Worm (Caenorhabditis elegans): ENCODE data around the gene rps-21.

The rps-21 gene

DNA sequence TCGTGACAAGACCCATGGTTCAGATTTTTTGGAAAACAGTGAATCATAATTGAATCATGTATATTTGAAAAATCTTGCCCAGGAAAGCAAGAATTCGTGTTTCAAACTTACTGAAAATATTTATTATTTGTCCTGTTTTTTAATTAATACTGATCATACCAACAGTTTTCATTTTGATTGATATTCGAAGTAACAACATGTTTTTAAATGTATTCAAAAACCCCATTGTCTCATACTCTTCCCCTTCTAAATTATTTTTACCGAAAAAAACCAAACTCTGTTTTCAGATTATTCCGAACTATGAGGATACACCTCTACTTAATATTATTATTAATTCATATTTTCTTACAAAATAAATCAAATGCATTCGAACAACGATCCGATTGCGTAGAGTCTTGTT is 26.8 kb upstream of the rps-21 start, which contains the start of gene R151.1:
Gene R151.1, plus strand, starts transcription at position 301 of the 400 bp plus-strand sequence.
- TF ChIP-seq tab-1 (GFP tag; IDR thresholded peaks at IDR 0.05) (no peak), ref-1 (GFP tag; conservative IDR thresholded peaks at IDR 0.05) (no peak), ztf-23 (GFP tag; IDR thresholded peaks at IDR 0.05) (no peak), flt-1 (GFP tag; IDR thresholded peaks at IDR 0.05) (no peak)

DNA sequence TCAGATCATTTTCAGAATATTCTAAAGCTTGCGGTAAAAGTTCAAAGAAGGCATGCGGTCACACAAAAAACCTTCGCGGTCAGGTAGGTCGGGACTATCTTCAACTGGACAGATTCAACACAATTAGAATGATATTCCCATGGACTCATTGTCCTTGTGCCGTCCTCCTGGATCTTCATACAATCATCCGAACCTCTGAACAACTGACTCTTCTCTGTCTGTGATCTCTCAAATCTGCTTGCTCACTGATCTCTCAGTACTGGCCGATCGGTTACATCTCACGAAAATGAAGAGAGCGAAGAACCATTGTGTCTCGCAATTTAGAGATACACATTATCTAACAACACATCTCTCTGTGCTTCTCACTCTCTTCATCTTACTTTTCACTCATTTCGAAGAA is 26.1 kb upstream of the rps-21 start:
- no peak for TF ChIP-seq klf-2 (GFP tag; conservative IDR thresholded peaks at IDR 0.05)
- TF ChIP-seq ztf-23 (GFP tag; IDR thresholded peaks at IDR 0.05) = no peak
- TF ChIP-seq tab-1 (GFP tag; IDR thresholded peaks at IDR 0.05) = no peak
- TF ChIP-seq flt-1 (GFP tag; IDR thresholded peaks at IDR 0.05) = no peak
- no peak for TF ChIP-seq T22C8.4 (GFP tag; IDR thresholded peaks at IDR 0.05)
- no peak for TF ChIP-seq ref-1 (GFP tag; conservative IDR thresholded peaks at IDR 0.05)
- no peak for TF ChIP-seq med-1 (GFP tag; optimal IDR thresholded peaks at IDR 0.05; ENCODE audit: insufficient read depth)
- TF ChIP-seq cog-1 (tag; optimal IDR thresholded peaks at IDR 0.05) = no peak
- TF ChIP-seq ztf-29 (GFP tag; IDR thresholded peaks at IDR 0.05) = no peak

- TF ChIP-seq tab-1 (GFP tag; IDR thresholded peaks at IDR 0.05) (no peak), T22C8.4 (GFP tag; IDR thresholded peaks at IDR 0.05) (no peak), flt-1 (GFP tag; IDR thresholded peaks at IDR 0.05) (no peak), ztf-23 (GFP tag; IDR thresholded peaks at IDR 0.05) (no peak), ztf-29 (GFP tag; IDR thresholded peaks at IDR 0.05) (no peak), klf-2 (GFP tag; conservative IDR thresholded peaks at IDR 0.05) (no peak), ref-1 (GFP tag; conservative IDR thresholded peaks at IDR 0.05) (no peak), cog-1 (tag; optimal IDR thresholded peaks at IDR 0.05) (no peak)
These were observed 22.6 kb upstream of the rps-21 start for ce11 chrIII:7212028-7212427.

- TF ChIP-seq ztf-23 (GFP tag; IDR thresholded peaks at IDR 0.05) (no peak), ztf-29 (GFP tag; IDR thresholded peaks at IDR 0.05) (no peak), T22C8.4 (GFP tag; IDR thresholded peaks at IDR 0.05) (no peak), med-1 (GFP tag; optimal IDR thresholded peaks at IDR 0.05; ENCODE audit: insufficient read depth) (no peak), flt-1 (GFP tag; IDR thresholded peaks at IDR 0.05) (no peak), ref-1 (GFP tag; conservative IDR thresholded peaks at IDR 0.05) (no peak), klf-2 (GFP tag; conservative IDR thresholded peaks at IDR 0.05) (no peak), cog-1 (tag; optimal IDR thresholded peaks at IDR 0.05) (no peak), tab-1 (GFP tag; IDR thresholded peaks at IDR 0.05) (no peak)
These were observed 21.1 kb upstream of the rps-21 start for ce11 chrIII:7210486-7210885.

DNA sequence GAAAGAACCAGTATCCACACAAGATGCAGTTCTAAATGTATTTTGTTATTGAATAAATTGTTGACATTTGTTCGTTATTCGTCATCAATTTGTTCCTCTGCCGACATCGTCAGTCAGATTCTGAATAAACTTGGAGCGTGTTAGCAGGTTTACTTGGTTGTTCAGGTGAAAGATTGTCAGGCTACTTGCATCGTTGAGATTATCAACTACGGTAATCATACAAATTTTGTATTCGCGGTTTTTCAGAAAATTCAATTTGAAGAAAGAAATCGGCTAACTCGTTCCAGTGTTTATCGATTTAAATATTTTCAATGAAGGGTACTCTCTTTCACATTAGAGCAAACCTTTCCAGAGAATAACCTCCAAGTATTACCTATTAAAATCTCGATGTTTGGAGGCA is 20.3 kb upstream of the rps-21 start, which contains the start of gene R151.2:
Gene R151.2, plus strand, starts transcription at position 247 of the 400 bp plus-strand sequence.
- TF ChIP-seq cog-1 (tag; optimal IDR thresholded peaks at IDR 0.05) (no peak), ref-1 (GFP tag; conservative IDR thresholded peaks at IDR 0.05) (no peak), T22C8.4 (GFP tag; IDR thresholded peaks at IDR 0.05) (no peak), med-1 (GFP tag; optimal IDR thresholded peaks at IDR 0.05; ENCODE audit: insufficient read depth) (no peak), tab-1 (GFP tag; IDR thresholded peaks at IDR 0.05) (no peak), klf-2 (GFP tag; conservative IDR thresholded peaks at IDR 0.05) (no peak), flt-1 (GFP tag; IDR thresholded peaks at IDR 0.05) (no peak), ztf-29 (GFP tag; IDR thresholded peaks at IDR 0.05) (no peak), ztf-23 (GFP tag; IDR thresholded peaks at IDR 0.05) (no peak)

DNA sequence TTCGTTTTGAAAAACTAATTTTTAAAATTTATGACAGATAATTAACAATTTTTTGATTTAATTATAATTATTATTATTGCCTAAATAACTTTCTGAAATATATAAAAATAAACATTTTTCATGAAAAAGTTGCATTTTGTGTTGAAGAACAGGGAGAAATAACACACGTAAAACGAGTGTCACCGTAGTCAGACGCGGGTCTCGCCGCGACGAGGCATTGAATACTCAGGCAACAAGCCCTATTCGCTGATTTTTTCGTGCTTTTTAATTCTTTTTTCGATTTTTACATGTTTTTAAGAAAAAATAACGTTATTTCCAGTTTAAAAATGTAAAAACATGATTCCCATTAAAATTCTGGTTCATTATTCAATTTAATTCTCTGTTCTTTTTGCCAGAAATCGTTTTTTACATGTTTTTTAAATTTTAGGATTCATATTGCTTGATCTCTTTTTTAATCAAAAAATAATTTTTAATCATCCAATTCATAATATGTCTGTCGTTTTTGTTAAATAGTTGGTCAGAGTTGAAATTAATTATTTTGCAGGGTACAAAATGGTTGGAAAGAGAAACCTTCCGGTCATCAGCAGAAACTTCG is 18.6 kb upstream of the rps-21 start, which contains the start of gene rpl-6:
Gene rpl-6, plus strand, starts transcription at position 545 of the 595 bp plus-strand sequence.
- 0 out of 2 replicates have a peak, but pooled peaks have one; percentile 13 for TF ChIP-seq flt-1 (GFP tag; IDR thresholded peaks at IDR 0.05)
- no peak for TF ChIP-seq ref-1 (GFP tag; conservative IDR thresholded peaks at IDR 0.05)
- TF ChIP-seq ztf-29 (GFP tag; IDR thresholded peaks at IDR 0.05) = peak; percentile 61; the same call in 1 of the 2 replicates
- no peak for TF ChIP-seq tab-1 (GFP tag; IDR thresholded peaks at IDR 0.05)
- TF ChIP-seq cog-1 (tag; optimal IDR thresholded peaks at IDR 0.05) = peak; percentile 66
- no peak for TF ChIP-seq klf-2 (GFP tag; conservative IDR thresholded peaks at IDR 0.05)
- TF ChIP-seq med-1 (GFP tag; optimal IDR thresholded peaks at IDR 0.05; ENCODE audit: insufficient read depth) = no peak
- no peak for TF ChIP-seq T22C8.4 (GFP tag; IDR thresholded peaks at IDR 0.05)
- TF ChIP-seq ztf-23 (GFP tag; IDR thresholded peaks at IDR 0.05) = 0 out of 2 replicates have a peak, but pooled peaks have one; percentile 28

DNA sequence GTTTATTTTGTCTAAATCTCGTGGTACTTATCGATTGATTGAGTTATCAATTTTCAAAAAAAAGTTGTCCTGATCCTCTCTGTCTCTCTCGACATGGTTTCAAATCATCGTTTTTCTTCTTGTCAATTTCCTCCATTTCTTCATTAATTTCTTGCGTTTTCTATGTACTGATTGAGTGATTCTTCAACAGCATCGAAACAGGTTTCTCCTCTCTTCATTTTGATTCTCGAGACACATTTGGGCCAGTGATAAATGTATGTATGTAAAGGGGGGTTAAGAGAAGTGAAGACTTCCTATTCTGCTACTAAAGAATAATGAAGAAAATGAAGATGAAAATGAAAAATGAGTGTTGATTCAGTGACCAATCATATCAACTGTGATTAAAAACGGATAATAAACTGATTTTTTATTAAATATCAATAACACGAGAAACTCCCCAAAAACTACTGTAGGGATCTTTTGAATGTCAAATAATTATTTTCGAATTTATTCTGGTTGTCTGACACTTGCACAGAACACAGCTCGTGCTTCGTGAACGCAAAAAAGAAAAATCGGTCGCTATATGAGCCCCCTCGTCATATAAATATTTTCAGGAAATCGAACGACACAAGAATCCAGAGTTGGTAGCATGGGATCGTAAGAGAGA is 13.8 kb upstream of the rps-21 start:
- TF ChIP-seq T22C8.4 (GFP tag; IDR thresholded peaks at IDR 0.05) = no peak
- no peak for TF ChIP-seq tab-1 (GFP tag; IDR thresholded peaks at IDR 0.05)
- TF ChIP-seq med-1 (GFP tag; optimal IDR thresholded peaks at IDR 0.05; ENCODE audit: insufficient read depth) = no peak
- TF ChIP-seq klf-2 (GFP tag; conservative IDR thresholded peaks at IDR 0.05) = no peak
- no peak for TF ChIP-seq ref-1 (GFP tag; conservative IDR thresholded peaks at IDR 0.05)
- no peak for TF ChIP-seq ztf-23 (GFP tag; IDR thresholded peaks at IDR 0.05)
- no peak for TF ChIP-seq flt-1 (GFP tag; IDR thresholded peaks at IDR 0.05)
- no peak for TF ChIP-seq ztf-29 (GFP tag; IDR thresholded peaks at IDR 0.05)
- no peak for TF ChIP-seq cog-1 (tag; optimal IDR thresholded peaks at IDR 0.05)

ce11 chrIII:7201378-7202256 is 12.2 kb upstream of the rps-21 start, which contains the start of gene dpy-31:
Gene dpy-31, plus strand, starts transcription at chrIII:7202206.
- no peak for TF ChIP-seq cog-1 (tag; optimal IDR thresholded peaks at IDR 0.05)
- no peak for TF ChIP-seq flt-1 (GFP tag; IDR thresholded peaks at IDR 0.05)
- TF ChIP-seq ref-1 (GFP tag; conservative IDR thresholded peaks at IDR 0.05) = no peak
- TF ChIP-seq ztf-29 (GFP tag; IDR thresholded peaks at IDR 0.05) = peak; percentile 31; the same call in 1 of the 2 replicates

DNA sequence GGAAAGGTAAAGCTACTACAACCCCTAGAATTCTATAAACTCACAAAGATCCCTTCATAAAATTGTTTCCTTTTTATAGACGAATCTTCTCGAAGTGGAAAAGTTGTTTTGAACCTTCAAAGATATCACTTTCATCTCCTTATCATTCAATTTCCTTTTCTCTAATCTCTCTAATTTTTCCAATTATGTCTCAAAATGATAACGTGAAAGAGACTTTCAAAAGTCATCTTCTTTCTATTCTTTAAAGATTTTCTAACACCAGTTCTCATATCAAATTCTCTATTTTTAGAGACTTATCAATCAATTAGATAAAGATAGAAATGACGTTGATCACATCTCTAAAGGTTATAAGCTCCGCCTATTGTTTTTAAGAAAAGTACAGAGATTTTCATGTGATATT is 10.0 kb upstream of the rps-21 start:
- no peak for TF ChIP-seq cog-1 (tag; optimal IDR thresholded peaks at IDR 0.05)
- TF ChIP-seq klf-2 (GFP tag; conservative IDR thresholded peaks at IDR 0.05) = no peak
